Fruit fly (Drosophila melanogaster) Kc167 (cell line): Measurements from ENCODE around the gene Evi5.

Source experiments
- h ChIP-seq: fragments of >200 bp; optimal IDR thresholded peaks from 3 replicates; lab custom pipeline; 2018; ENCODE audit warnings: missing external identifiers
- insv ChIP-seq: fragments of >200 bp; optimal IDR thresholded peaks from 3 replicates; lab custom pipeline; 2018; ENCODE audit warnings: missing external identifiers
- psq ChIP-seq: fragments of >200 bp; optimal IDR thresholded peaks from 2 replicates; lab custom pipeline; 2017; ENCODE audit warnings: missing external identifiers

dm6 chrX:11448637-11449036 lies 5.5 kb downstream of the Evi5 start:
- TF ChIP-seq h (lab: Kevin White, UChicago) (no peak), psq (lab: Kevin White, UChicago) (no peak), insv (lab: Kevin White, UChicago) (no peak)
